Worm (Caenorhabditis elegans) whole organism, late embryonic: ENCODE data around the gene F09G2.2.

Experiments used
- C08G9.2 ChIP-seq: sonication (generic microtip); optimal IDR thresholded peaks from 2 replicates; lab custom pipeline; 2016; ENCODE audit warnings: mild to moderate bottlenecking, missing genetic modification characterization, moderate library complexity, missing compliant biosample characterization
- C38D4.7 ChIP-seq: fragments of 200-800 bp; sonication (Bioruptor generic); optimal IDR thresholded peaks from 2 replicates; lab custom pipeline; 2018; ENCODE audit warnings: mild to moderate bottlenecking, missing genetic modification characterization, moderate library complexity, missing compliant biosample characterization
- K09A11.1 ChIP-seq: sonication (generic microtip); optimal IDR thresholded peaks from 2 replicates; lab custom pipeline; 2017; ENCODE audit warnings: antibody characterized with exemption, mild to moderate bottlenecking, missing genetic modification characterization, missing compliant biosample characterization; ENCODE audit not compliant: insufficient read depth
- T23F11.4 ChIP-seq: fragments of 200-800 bp; sonication (Bioruptor generic); optimal IDR thresholded peaks from 2 replicates; lab custom pipeline; 2018; ENCODE audit warnings: mild to moderate bottlenecking, missing genetic modification characterization, missing compliant biosample characterization
- ahr-1 ChIP-seq: sonication (generic microtip); optimal IDR thresholded peaks from 2 replicates; lab custom pipeline; 2016; ENCODE audit warnings: missing genetic modification characterization, missing compliant biosample characterization
- ceh-14 ChIP-seq: sonication (generic microtip); optimal IDR thresholded peaks from 2 replicates; lab custom pipeline; 2016; ENCODE audit warnings: missing genotype, missing genetic modification characterization, missing compliant biosample characterization
- ceh-19 ChIP-seq: fragments of 200-800 bp; sonication (Bioruptor generic); optimal IDR thresholded peaks from 2 replicates; lab custom pipeline; 2018; ENCODE audit warnings: mild to moderate bottlenecking, missing genetic modification characterization, missing compliant biosample characterization
- ceh-22 ChIP-seq: sonication (generic microtip); optimal IDR thresholded peaks from 2 replicates; lab custom pipeline; 2017; ENCODE audit warnings: missing biosample characterization, missing genetic modification characterization
- ceh-34 ChIP-seq: sonication (generic microtip); optimal IDR thresholded peaks from 2 replicates; lab custom pipeline; 2016; ENCODE audit warnings: mild to moderate bottlenecking, missing genetic modification characterization, missing compliant biosample characterization
- ceh-45 ChIP-seq: fragments of 200-800 bp; sonication (Bioruptor generic); IDR thresholded peaks from 2 replicates; pipeline ENCODE4 v1.3.6; 2022; ENCODE audit warnings: missing genetic modification reagents, missing genetic modification characterization, missing compliant biosample characterization
- ceh-48 ChIP-seq: sonication (generic microtip); optimal IDR thresholded peaks from 2 replicates; lab custom pipeline; 2016; ENCODE audit warnings: missing genetic modification characterization, inconsistent platforms, missing compliant biosample characterization
- ceh-6 ChIP-seq: fragments of 200-800 bp; sonication (Bioruptor generic); optimal IDR thresholded peaks from 2 replicates; lab custom pipeline; 2018; ENCODE audit warnings: mild to moderate bottlenecking, missing genetic modification characterization, missing compliant biosample characterization
- ets-4 ChIP-seq: sonication (generic microtip); optimal IDR thresholded peaks from 2 replicates; lab custom pipeline; 2016; ENCODE audit warnings: missing genetic modification characterization, missing compliant biosample characterization
- eyg-1 ChIP-seq: sonication (generic microtip); optimal IDR thresholded peaks from 2 replicates; lab custom pipeline; 2016; ENCODE audit warnings: missing genotype, missing genetic modification characterization, missing compliant biosample characterization
- fax-1 ChIP-seq: sonication (generic microtip); optimal IDR thresholded peaks from 2 replicates; lab custom pipeline; 2016; ENCODE audit warnings: missing genotype, missing genetic modification characterization, missing compliant biosample characterization
- fkh-6 ChIP-seq: sonication (generic microtip); optimal IDR thresholded peaks from 2 replicates; lab custom pipeline; 2016; ENCODE audit warnings: missing genetic modification characterization, missing compliant biosample characterization
- gmeb-2 ChIP-seq: sonication (generic microtip); optimal IDR thresholded peaks from 2 replicates; lab custom pipeline; 2016; ENCODE audit warnings: missing genetic modification characterization, inconsistent platforms, missing compliant biosample characterization
- hlh-15 ChIP-seq: sonication (generic microtip); optimal IDR thresholded peaks from 2 replicates; lab custom pipeline; 2016; ENCODE audit warnings: missing genetic modification characterization, missing compliant biosample characterization
- hlh-30 ChIP-seq: sonication (generic microtip); optimal IDR thresholded peaks from 2 replicates; lab custom pipeline; 2017; ENCODE audit warnings: antibody characterized with exemption, missing genetic modification characterization, missing compliant biosample characterization; ENCODE audit not compliant: insufficient read depth
- hlh-6 ChIP-seq: sonication (generic microtip); optimal IDR thresholded peaks from 2 replicates; lab custom pipeline; 2016; ENCODE audit warnings: missing genotype, missing genetic modification characterization, missing compliant biosample characterization
- hlh-8 ChIP-seq: sonication (generic microtip); optimal IDR thresholded peaks from 2 replicates; lab custom pipeline; 2016; ENCODE audit warnings: missing genotype, missing genetic modification characterization, missing compliant biosample characterization
- lim-6 ChIP-seq: sonication (generic microtip); optimal IDR thresholded peaks from 2 replicates; lab custom pipeline; 2016; ENCODE audit warnings: missing genetic modification characterization, missing compliant biosample characterization
- lin-11 ChIP-seq: fragments of 200-800 bp; sonication (Bioruptor generic); optimal IDR thresholded peaks from 2 replicates; lab custom pipeline; 2018; ENCODE audit warnings: mild to moderate bottlenecking, missing genetic modification characterization, missing compliant biosample characterization
- mec-3 ChIP-seq: sonication (generic microtip); optimal IDR thresholded peaks from 2 replicates; lab custom pipeline; 2016; ENCODE audit warnings: borderline replicate concordance, missing genetic modification characterization, missing compliant biosample characterization
- nfya-1 ChIP-seq: sonication (generic microtip); optimal IDR thresholded peaks from 2 replicates; lab custom pipeline; 2017; ENCODE audit warnings: missing genetic modification characterization, mild to moderate bottlenecking, missing compliant biosample characterization, antibody characterized with exemption, moderate library complexity
- nhr-11 ChIP-seq: fragments of 150-350 bp; optimal IDR thresholded peaks from 2 replicates; lab custom pipeline; 2014; ENCODE audit warnings: missing biosample characterization, missing genetic modification characterization
- odd-2 ChIP-seq: sonication (generic microtip); optimal IDR thresholded peaks from 2 replicates; lab custom pipeline; 2017; ENCODE audit warnings: antibody characterized with exemption, mild to moderate bottlenecking, missing genetic modification characterization, missing compliant biosample characterization
- pag-3 ChIP-seq: sonication (generic microtip); optimal IDR thresholded peaks from 2 replicates; lab custom pipeline; 2016; ENCODE audit warnings: missing compliant biosample characterization, missing genetic modification characterization, borderline replicate concordance
- pax-1 ChIP-seq: fragments of 150-350 bp; optimal IDR thresholded peaks from 2 replicates; lab custom pipeline; 2014; ENCODE audit warnings: missing biosample characterization, missing genetic modification characterization
- pha-4 ChIP-seq: fragments of 150-350 bp; optimal IDR thresholded peaks from 2 replicates; lab custom pipeline; 2018; ENCODE audit warnings: missing biosample characterization, missing genetic modification reagents, missing genetic modification characterization
- sox-2 ChIP-seq: fragments of 200-800 bp; sonication (Bioruptor generic); IDR thresholded peaks from 2 replicates; pipeline ENCODE4 v1.3.6; 2022; ENCODE audit warnings: missing genetic modification reagents, missing genetic modification characterization, missing compliant biosample characterization
- syd-9 ChIP-seq: sonication (generic microtip); optimal IDR thresholded peaks from 2 replicates; lab custom pipeline; 2016; ENCODE audit warnings: mild to moderate bottlenecking, missing genetic modification characterization, moderate library complexity, missing compliant biosample characterization
- tbx-2 ChIP-seq: sonication (generic microtip); optimal IDR thresholded peaks from 2 replicates; lab custom pipeline; 2016; ENCODE audit warnings: missing genetic modification characterization, missing compliant biosample characterization
- unc-55 ChIP-seq: sonication (generic microtip); optimal IDR thresholded peaks from 2 replicates; lab custom pipeline; 2017; ENCODE audit warnings: missing biosample characterization, missing genetic modification reagents, missing genetic modification characterization
- unc-86 ChIP-seq: sonication (generic microtip); optimal IDR thresholded peaks from 2 replicates; lab custom pipeline; 2016; ENCODE audit warnings: missing genetic modification characterization, missing compliant biosample characterization
- zip-5 ChIP-seq: sonication (generic microtip); optimal IDR thresholded peaks from 2 replicates; lab custom pipeline; 2016; ENCODE audit warnings: missing genetic modification characterization, missing compliant biosample characterization
- ztf-16 ChIP-seq: sonication (generic microtip); optimal IDR thresholded peaks from 2 replicates; lab custom pipeline; 2017; ENCODE audit warnings: missing genetic modification characterization, missing compliant biosample characterization

The F09G2.2 gene

DNA sequence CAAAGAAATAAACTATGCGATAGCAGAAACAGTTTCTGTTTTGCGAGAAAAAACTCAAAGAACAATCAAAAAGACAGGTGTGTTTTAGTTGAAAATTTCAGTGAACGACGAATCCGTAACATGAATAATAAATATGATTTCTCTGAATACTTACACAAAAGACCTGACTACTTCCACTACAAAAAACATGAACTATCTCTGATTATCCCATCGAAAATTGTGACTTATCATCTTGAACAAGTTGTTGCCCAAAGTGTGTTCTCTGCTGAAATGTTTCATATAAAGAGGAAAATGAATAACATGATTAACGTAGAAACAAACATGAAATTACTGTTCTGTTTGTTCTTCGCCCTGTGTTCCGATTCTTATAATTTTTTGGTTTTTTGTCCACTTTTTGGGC, 30.0 kb upstream of the F09G2.2 start, which contains the start of gene ugt-36:
Gene ugt-36 (plus strand): TSS at position 301 of the 400 bp plus-strand sequence.
- TF ChIP-seq mec-3 (tag; lab: Kevin White, UChicago), result no peak
- TF ChIP-seq ceh-34 (tag; lab: Kevin White, UChicago), result no peak
- TF ChIP-seq lin-11 (tag; lab: Kevin White, UChicago), result no peak

DNA sequence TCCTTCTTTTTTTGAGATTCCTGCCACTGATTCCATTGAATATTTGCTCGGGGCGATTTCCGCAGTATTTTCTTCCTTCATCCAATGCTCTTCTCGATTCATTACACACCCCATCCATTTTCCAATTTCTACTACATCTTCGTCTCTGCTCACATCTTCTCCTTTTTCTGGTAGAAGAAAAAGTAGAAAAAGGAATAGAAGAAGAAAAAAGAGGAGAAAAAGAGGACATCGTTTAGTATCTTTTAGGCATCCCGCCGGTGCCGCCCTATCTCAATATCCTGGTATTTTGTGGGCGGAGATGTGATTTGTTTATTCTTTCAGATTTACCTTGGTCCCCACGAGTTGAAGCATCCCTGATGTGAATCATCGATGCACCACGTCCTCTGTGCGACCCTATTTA, 21.5 kb upstream of the F09G2.2 start, which contains the start of gene lgc-39:
Gene lgc-39 (plus strand): TSS at position 301 of the 400 bp plus-strand sequence.
- TF ChIP-seq ceh-48 (tag; lab: Kevin White, UChicago) (no peak), unc-86 (no peak), ceh-19 (GFP tag; lab: Kevin White, UChicago) (no peak), hlh-8 (tag; lab: Kevin White, UChicago) (no peak), eyg-1 (tag; lab: Kevin White, UChicago) (no peak), pha-4 (tag; lab: Kevin White, UChicago) (no peak), C08G9.2 (no peak), lin-11 (tag; lab: Kevin White, UChicago) (no peak), hlh-6 (tag; lab: Kevin White, UChicago) (no peak), T23F11.4 (GFP tag; lab: Kevin White, UChicago) (no peak), K09A11.1 (no peak), zip-5 (tag; lab: Kevin White, UChicago) (no peak), ceh-45 (no peak), syd-9 (tag; lab: Kevin White, UChicago) (no peak), ceh-14 (tag; lab: Kevin White, UChicago) (no peak), ceh-22 (no peak), fkh-6 (tag; lab: Kevin White, UChicago) (no peak), nhr-11 (tag; lab: Kevin White, UChicago) (no peak), hlh-30 (tag; lab: Kevin White, UChicago) (no peak), nfya-1 (tag; lab: Kevin White, UChicago) (no peak)

DNA sequence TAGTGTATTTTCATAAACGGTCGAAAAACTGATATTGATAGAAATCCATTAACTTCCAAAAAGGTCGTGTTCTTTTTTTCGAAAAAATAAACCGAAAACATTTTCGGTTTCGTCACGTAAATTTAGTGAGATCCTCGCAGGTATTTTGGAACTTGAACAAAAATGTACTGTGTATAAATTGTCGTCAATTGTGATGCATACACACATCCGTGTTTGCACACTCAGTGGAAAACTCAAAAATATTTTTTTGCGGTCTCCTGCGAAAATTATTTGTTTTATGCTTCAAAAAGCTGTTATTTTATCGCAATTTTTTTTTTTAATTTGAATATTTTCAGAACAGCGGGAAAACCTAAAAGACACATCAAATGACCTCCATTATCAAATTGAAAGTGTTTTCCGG, 17.9 kb upstream of the F09G2.2 start, which contains the start of gene cpsf-2:
Gene cpsf-2 (plus strand): TSS at position 330 of the 400 bp plus-strand sequence.
- TF ChIP-seq tbx-2 (tag; lab: Kevin White, UChicago) (no peak), pax-1 (tag; lab: Kevin White, UChicago) (no peak), zip-5 (tag; lab: Kevin White, UChicago) (no peak), syd-9 (tag; lab: Kevin White, UChicago) (no peak), pag-3 (tag; lab: Kevin White, UChicago) (no peak), ceh-34 (tag; lab: Kevin White, UChicago) (no peak), pha-4 (tag; lab: Kevin White, UChicago) (no peak), ztf-16 (no peak), odd-2 (no peak), ceh-6 (GFP tag; lab: Kevin White, UChicago) (no peak), ceh-45 (no peak), gmeb-2 (tag; lab: Kevin White, UChicago) (no peak), ets-4 (tag; lab: Kevin White, UChicago) (no peak), T23F11.4 (GFP tag; lab: Kevin White, UChicago) (no peak), fax-1 (tag; lab: Kevin White, UChicago) (no peak), C08G9.2 (no peak), ahr-1 (tag; lab: Kevin White, UChicago) (no peak)

DNA sequence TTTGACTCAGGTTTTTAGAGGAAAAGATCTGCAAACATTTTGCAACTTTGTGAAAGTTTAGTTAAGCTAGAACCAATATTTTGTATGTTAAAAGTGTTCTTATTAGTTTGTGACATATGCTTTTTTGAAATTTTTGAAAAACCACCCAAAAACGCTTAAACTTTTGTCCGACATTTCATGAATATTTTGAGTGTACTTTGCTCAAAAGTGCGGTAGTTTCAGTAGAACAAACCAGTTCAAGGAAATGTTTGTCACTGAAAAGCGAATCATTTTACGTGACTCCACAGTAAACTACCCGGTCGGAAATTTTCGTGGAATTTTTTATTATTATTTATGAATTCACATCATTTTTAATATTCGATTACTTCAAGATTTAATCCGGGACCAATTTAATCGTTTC, 12.2 kb upstream of the F09G2.2 start, which contains the start of gene pitr-5:
Gene pitr-5 (plus strand): TSS at position 301 of the 400 bp plus-strand sequence.
- no peak for TF ChIP-seq ceh-22
- no peak for TF ChIP-seq K09A11.1
- no peak for TF ChIP-seq pag-3 (tag; lab: Kevin White, UChicago)
- no peak for TF ChIP-seq sox-2
- no peak for TF ChIP-seq hlh-15 (tag; lab: Kevin White, UChicago)
- TF ChIP-seq lin-11 (tag; lab: Kevin White, UChicago), result no peak
- TF ChIP-seq C38D4.7 (GFP tag; lab: Kevin White, UChicago), result no peak
- no peak for TF ChIP-seq unc-55 (GFP tag; lab: Kevin White, UChicago)
- no peak for TF ChIP-seq lim-6 (tag; lab: Kevin White, UChicago)
